Worm (Caenorhabditis elegans) whole organism, young adult: Measurements from ENCODE around the gene R04B5.7.

ENCODE experiments used
- B0035.1 ChIP-seq: sonication (generic microtip); optimal IDR thresholded peaks from 2 replicates; lab custom pipeline; 2016; ENCODE audit warnings: missing genetic modification characterization, mild to moderate bottlenecking, missing compliant biosample characterization, missing genotype, missing genetic modification reagents
- F23B12.7 ChIP-seq: sonication (generic microtip); optimal IDR thresholded peaks from 2 replicates; lab custom pipeline; 2017; ENCODE audit warnings: missing genetic modification characterization, mild to moderate bottlenecking, missing compliant biosample characterization, antibody characterized with exemption, moderate library complexity; ENCODE audit not compliant: insufficient read depth
- F37B4.10 ChIP-seq: fragments of 200-800 bp; sonication (Bioruptor generic); IDR thresholded peaks from 2 replicates; pipeline ENCODE4 v1.3.6; 2022; ENCODE audit warnings: missing genetic modification characterization, missing compliant biosample characterization
- F39B2.1 ChIP-seq: fragments of 200-800 bp; sonication (Bioruptor generic); IDR thresholded peaks from 2 replicates; pipeline ENCODE4 v1.3.6; 2022; ENCODE audit warnings: missing genetic modification reagents, missing genetic modification characterization, missing compliant biosample characterization
- Y53G8AR.9 ChIP-seq: fragments of 200-800 bp; sonication (Bioruptor generic); conservative IDR thresholded peaks from 2 replicates; pipeline ENCODE4 v1.3.6; 2022; ENCODE audit warnings: missing genetic modification reagents, missing genetic modification characterization, missing compliant biosample characterization
- attf-6 ChIP-seq: fragments of 200-800 bp; sonication (Bioruptor generic); IDR thresholded peaks from 2 replicates; pipeline ENCODE4 v1.3.6; 2022; ENCODE audit warnings: missing genetic modification reagents, missing genetic modification characterization, missing compliant biosample characterization
- ccch-3 ChIP-seq: fragments of 200-800 bp; sonication (Bioruptor generic); optimal IDR thresholded peaks from 2 replicates; lab custom pipeline; 2018; ENCODE audit warnings: mild to moderate bottlenecking, missing genetic modification characterization, missing compliant biosample characterization
- cebp-2 ChIP-seq: fragments of 200-800 bp; sonication (Bioruptor generic); IDR thresholded peaks from 2 replicates; pipeline ENCODE4 v1.3.6; 2022; ENCODE audit warnings: missing genetic modification characterization, missing compliant biosample characterization
- ceh-91 ChIP-seq: fragments of 200-800 bp; sonication (Bioruptor generic); IDR thresholded peaks from 2 replicates; pipeline ENCODE4 v1.3.6; 2022; ENCODE audit warnings: missing genetic modification reagents, missing genetic modification characterization, missing compliant biosample characterization
- efl-1 ChIP-seq: fragments of 150-350 bp; optimal IDR thresholded peaks from 2 replicates; lab custom pipeline; 2014; ENCODE audit warnings: missing biosample characterization, missing genetic modification reagents, missing genetic modification characterization
- fkh-3 ChIP-seq: sonication (generic microtip); optimal IDR thresholded peaks from 2 replicates; lab custom pipeline; 2016; ENCODE audit warnings: mild to moderate bottlenecking, missing genetic modification characterization, missing compliant biosample characterization
- gei-17 ChIP-seq: fragments of 200-800 bp; sonication (Bioruptor generic); optimal IDR thresholded peaks from 2 replicates; lab custom pipeline; 2018; ENCODE audit warnings: mild to moderate bottlenecking, missing genetic modification characterization, missing compliant biosample characterization
- hlh-12 ChIP-seq: sonication (generic microtip); optimal IDR thresholded peaks from 2 replicates; lab custom pipeline; 2016; ENCODE audit warnings: missing genetic modification characterization, missing compliant biosample characterization
- hlh-26 ChIP-seq: fragments of 200-800 bp; sonication (Bioruptor generic); conservative IDR thresholded peaks from 2 replicates; pipeline ENCODE4 v1.3.6; 2022; ENCODE audit warnings: missing genetic modification reagents, missing genetic modification characterization, missing compliant biosample characterization
- lag-1 ChIP-seq: fragments of 200-800 bp; sonication (Bioruptor generic); IDR thresholded peaks from 2 replicates; pipeline ENCODE4 v1.3.6; 2022; ENCODE audit warnings: missing genetic modification reagents, missing genetic modification characterization, missing compliant biosample characterization
- let-607 ChIP-seq, 2 experiments: fragments of 200-800 bp in 1 of 2; sonication (Bioruptor generic) in 1 of 2; sonication (generic microtip) in 1 of 2; optimal IDR thresholded peaks; 2 replicates each; lab custom pipeline; 2016 to 2018; ENCODE audit warnings: mild to moderate bottlenecking in 2 of 2, missing compliant biosample characterization in 2 of 2, missing genetic modification characterization in 2 of 2, moderate library complexity in 2 of 2, missing genotype in 1 of 2
- lin-26 ChIP-seq: fragments of 200-800 bp; sonication (Bioruptor generic); IDR thresholded peaks from 2 replicates; pipeline ENCODE4 v1.3.6; 2022; ENCODE audit warnings: missing genetic modification reagents, missing genetic modification characterization, missing compliant biosample characterization
- lin-40 ChIP-seq: sonication (generic microtip); optimal IDR thresholded peaks from 2 replicates; lab custom pipeline; 2016; ENCODE audit warnings: missing genetic modification characterization, mild to moderate bottlenecking, missing compliant biosample characterization, missing genotype, missing genetic modification reagents
- lin-54 ChIP-seq: fragments of 200-800 bp; sonication (Bioruptor generic); optimal IDR thresholded peaks from 2 replicates; lab custom pipeline; 2018; ENCODE audit warnings: mild to moderate bottlenecking, missing genetic modification characterization, missing compliant biosample characterization
- lir-1 ChIP-seq: fragments of 200-800 bp; sonication (Bioruptor generic); conservative IDR thresholded peaks from 2 replicates; pipeline ENCODE4 v1.3.6; 2022; ENCODE audit warnings: missing genetic modification reagents, missing genetic modification characterization, missing compliant biosample characterization
- mcd-1 ChIP-seq: fragments of 200-800 bp; sonication (Bioruptor generic); IDR thresholded peaks from 2 replicates; pipeline ENCODE4 v1.3.6; 2022; ENCODE audit warnings: missing genetic modification reagents, missing genetic modification characterization, missing compliant biosample characterization
- mel-28 ChIP-seq: sonication (generic microtip); optimal IDR thresholded peaks from 2 replicates; lab custom pipeline; 2016; ENCODE audit warnings: borderline replicate concordance, mild to moderate bottlenecking, missing genetic modification characterization, missing compliant biosample characterization
- mes-4 ChIP-seq: sonication (generic microtip); optimal IDR thresholded peaks from 2 replicates; lab custom pipeline; 2016; ENCODE audit warnings: missing genotype, missing genetic modification characterization, missing compliant biosample characterization
- nfya-1 ChIP-seq: sonication (generic microtip); optimal IDR thresholded peaks from 2 replicates; lab custom pipeline; 2017; ENCODE audit warnings: antibody characterized with exemption, missing compliant biosample characterization, missing genetic modification characterization, borderline replicate concordance; ENCODE audit not compliant: insufficient read depth
- nhr-179 ChIP-seq: sonication (generic microtip); optimal IDR thresholded peaks from 2 replicates; lab custom pipeline; 2016; ENCODE audit warnings: mild to moderate bottlenecking, missing genetic modification characterization, missing compliant biosample characterization
- nhr-27 ChIP-seq: fragments of 200-800 bp; sonication (Bioruptor generic); optimal IDR thresholded peaks from 2 replicates; lab custom pipeline; 2018; ENCODE audit warnings: mild to moderate bottlenecking, missing genetic modification characterization, moderate library complexity, missing compliant biosample characterization
- nhr-80 ChIP-seq: sonication (generic microtip); optimal IDR thresholded peaks from 2 replicates; lab custom pipeline; 2016; ENCODE audit warnings: missing genetic modification characterization, missing compliant biosample characterization
- sdz-38 ChIP-seq: sonication (generic microtip); optimal IDR thresholded peaks from 2 replicates; lab custom pipeline; 2016; ENCODE audit warnings: missing genotype, missing genetic modification characterization, missing compliant biosample characterization
- snpc-1.1 ChIP-seq: sonication (generic microtip); optimal IDR thresholded peaks from 2 replicates; lab custom pipeline; 2017; ENCODE audit warnings: missing genetic modification characterization, mild to moderate bottlenecking, missing compliant biosample characterization, antibody characterized with exemption, moderate library complexity, missing genotype, missing genetic modification reagents; ENCODE audit not compliant: insufficient read depth
- snpc-3.4 ChIP-seq: sonication (generic microtip); optimal IDR thresholded peaks from 2 replicates; lab custom pipeline; 2017; ENCODE audit warnings: missing genetic modification characterization, mild to moderate bottlenecking, missing compliant biosample characterization, antibody characterized with exemption, moderate library complexity, missing genotype, missing genetic modification reagents
- sptf-2 ChIP-seq: fragments of 200-800 bp; sonication (Bioruptor generic); optimal IDR thresholded peaks from 2 replicates; lab custom pipeline; 2018; ENCODE audit warnings: mild to moderate bottlenecking, missing genetic modification characterization, missing compliant biosample characterization
- tlf-1 ChIP-seq: fragments of 200-800 bp; sonication (Bioruptor generic); optimal IDR thresholded peaks from 2 replicates; lab custom pipeline; 2018; ENCODE audit warnings: mild to moderate bottlenecking, missing genetic modification characterization, missing compliant biosample characterization
- unc-62 ChIP-seq: fragments of 150-350 bp; optimal IDR thresholded peaks from 2 replicates; lab custom pipeline; 2014; ENCODE audit warnings: missing biosample characterization, missing genetic modification reagents, missing genetic modification characterization
- xnd-1 ChIP-seq: sonication (generic microtip); optimal IDR thresholded peaks from 2 replicates; lab custom pipeline; 2016; ENCODE audit warnings: missing genotype, missing genetic modification reagents, missing genetic modification characterization, missing compliant biosample characterization
- ztf-18 ChIP-seq: sonication (generic microtip); optimal IDR thresholded peaks from 2 replicates; lab custom pipeline; 2016; ENCODE audit warnings: missing genotype, mild to moderate bottlenecking, missing genetic modification characterization, missing compliant biosample characterization
- ztf-25 ChIP-seq: fragments of 200-800 bp; sonication (Bioruptor generic); IDR thresholded peaks from 2 replicates; pipeline ENCODE4 v1.3.6; 2022; ENCODE audit warnings: missing genetic modification reagents, missing genetic modification characterization, missing compliant biosample characterization

The R04B5.7 gene

DNA sequence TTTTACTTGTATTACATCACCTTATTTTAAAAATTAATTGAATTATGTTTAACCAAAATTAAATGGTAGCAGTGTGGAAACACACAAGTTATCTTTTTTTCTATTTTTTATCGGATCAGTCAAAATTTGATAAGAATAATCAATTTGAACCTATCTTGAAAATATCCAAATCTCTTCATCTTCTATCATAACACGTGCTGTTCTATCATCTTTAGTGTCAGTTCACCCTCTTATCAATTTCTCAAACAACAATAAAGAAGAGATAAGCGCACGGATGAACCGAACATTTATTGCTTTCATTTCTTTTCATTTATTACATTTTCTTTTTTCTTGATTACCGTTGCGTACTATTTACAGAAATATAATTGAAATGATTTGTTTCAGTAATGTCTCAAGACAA, 3.3 kb downstream of the R04B5.7 start, which contains the start of gene R04B5.5:
Gene R04B5.5, plus strand, starts transcription at position 378 of the 400 bp plus-strand sequence.
- TF ChIP-seq ztf-25 (GFP tag; lab: Robert Waterston, UW) (no peak), nhr-80 (tag; lab: Kevin White, UChicago) (peak; percentile 58), cebp-2 (no peak), lin-40 (tag; lab: Kevin White, UChicago) (peak; percentile 33)

- TF ChIP-seq snpc-1.1 (tag; lab: Kevin White, UChicago): no peak
- no peak for TF ChIP-seq lin-26
- no peak for TF ChIP-seq snpc-3.4
- TF ChIP-seq B0035.1 (tag; lab: Kevin White, UChicago): no peak
- TF ChIP-seq lin-54 (GFP tag; lab: Kevin White, UChicago): no peak
- TF ChIP-seq Y53G8AR.9 (GFP tag; lab: Robert Waterston, UW): no peak
- no peak for TF ChIP-seq fkh-3
- TF ChIP-seq mes-4 (tag; lab: Kevin White, UChicago): no peak
- no peak for TF ChIP-seq tlf-1 (GFP tag; lab: Kevin White, UChicago)
- TF ChIP-seq hlh-26: no peak
- TF ChIP-seq hlh-12 (tag; lab: Kevin White, UChicago): no peak
Observed at ce11 chrV:10086141-10086540, 4.2 kb downstream of the R04B5.7 start.

ce11 chrV:10084864-10085263, 5.5 kb downstream of the R04B5.7 start, which contains the start of gene R04B5.6:
TSS of gene R04B5.6 (plus strand) at chrV:10085164.
- TF ChIP-seq sdz-38 (tag; lab: Kevin White, UChicago): no peak
- TF ChIP-seq unc-62 (GFP tag; lab: Kevin White, UChicago): no peak
- no peak for TF ChIP-seq xnd-1 (tag; lab: Kevin White, UChicago)
- TF ChIP-seq ztf-18 (tag; lab: Kevin White, UChicago): no peak
- no peak for TF ChIP-seq ceh-91
- TF ChIP-seq hlh-26: no peak
- no peak for TF ChIP-seq mcd-1 (GFP tag; lab: Robert Waterston, UW)
- no peak for TF ChIP-seq snpc-1.1 (tag; lab: Kevin White, UChicago)
- TF ChIP-seq mel-28 (tag; lab: Kevin White, UChicago): no peak
- no peak for TF ChIP-seq let-607 (tag; optimal IDR thresholded peaks at IDR 0.05; lab: Kevin White, UChicago)
- TF ChIP-seq attf-6 (GFP tag; lab: Robert Waterston, UW): no peak
- TF ChIP-seq nfya-1 (tag; lab: Kevin White, UChicago): no peak
- TF ChIP-seq efl-1 (GFP tag; lab: Kevin White, UChicago): no peak
- no peak for TF ChIP-seq lir-1 (GFP tag; lab: Robert Waterston, UW)
- TF ChIP-seq nhr-179 (tag; lab: Kevin White, UChicago): no peak
- TF ChIP-seq F39B2.1 (GFP tag; lab: Robert Waterston, UW): no peak
- no peak for TF ChIP-seq gei-17 (GFP tag; lab: Kevin White, UChicago)
- TF ChIP-seq, all 124 proteins: peak for 0

ce11 chrV:10083999-10084468, 6.3 kb downstream of the R04B5.7 start, which contains the start of gene nhr-12:
TSS of gene nhr-12 (minus strand) at chrV:10084049.
- no peak for TF ChIP-seq lag-1 (GFP tag; lab: Robert Waterston, UW)

DNA sequence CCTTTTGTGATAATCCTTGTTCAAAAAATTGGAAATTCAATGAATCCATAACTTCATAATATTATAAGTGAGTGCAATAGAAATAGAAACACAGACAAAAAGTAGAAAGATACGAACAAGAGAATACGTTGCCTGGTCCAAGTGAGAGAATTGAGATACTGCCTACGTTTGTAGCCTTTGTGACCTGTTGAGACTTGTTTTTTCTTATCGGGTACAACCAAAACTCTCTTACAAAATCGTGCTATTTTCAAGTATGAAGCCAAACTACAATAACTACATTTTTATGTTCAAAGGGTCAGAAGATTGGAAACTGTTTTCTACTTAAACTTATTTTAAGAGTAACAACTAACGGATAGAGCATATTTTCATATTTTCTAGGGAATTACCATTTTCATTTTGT, 8.7 kb downstream of the R04B5.7 start, which contains the start of gene nhr-205:
Gene nhr-205, minus strand, starts transcription at position 141 of the 400 bp plus-strand sequence.
- TF ChIP-seq sptf-2 (no peak), F37B4.10 (no peak), ccch-3 (GFP tag; lab: Kevin White, UChicago) (no peak), F23B12.7 (tag; lab: Kevin White, UChicago) (no peak), nhr-27 (tag; lab: Kevin White, UChicago) (no peak)
